Worm (Caenorhabditis elegans): ENCODE measurements around the gene srh-118.

DNA sequence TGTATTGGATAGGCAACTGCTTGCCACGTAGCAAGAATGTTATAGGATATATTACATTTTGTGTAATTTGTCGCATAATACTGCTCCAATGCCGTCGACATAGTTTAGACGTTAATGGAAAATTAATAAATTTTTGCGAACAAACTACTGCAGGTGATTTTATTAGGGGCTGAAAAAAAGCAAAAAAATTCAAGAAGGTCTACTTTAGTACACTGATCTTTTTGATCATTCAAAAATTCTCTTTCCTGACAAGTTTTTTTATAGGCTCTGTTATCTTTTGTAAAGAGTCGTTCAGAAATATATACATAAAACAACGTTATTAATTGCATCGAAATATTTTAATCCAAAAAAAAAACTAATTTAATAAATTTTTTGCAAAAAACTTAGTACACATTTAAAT, 10.9 kb downstream of the srh-118 start, which contains the start of gene srh-111:
- TF ChIP-seq blmp-1 (tag; optimal IDR thresholded peaks at IDR 0.05), result no peak
- no peak for TF ChIP-seq zip-8 (tag; optimal IDR thresholded peaks at IDR 0.05)
- TF ChIP-seq nhr-76 (tag; optimal IDR thresholded peaks at IDR 0.05), result no peak
- no peak for TF ChIP-seq nhr-12 (tag; optimal IDR thresholded peaks at IDR 0.05)
- TF ChIP-seq snpc-4 (tag; optimal IDR thresholded peaks at IDR 0.05), result no peak
- TF ChIP-seq unc-62 (GFP tag; optimal IDR thresholded peaks at IDR 0.05), result no peak
- TF ChIP-seq lsy-2 (tag; optimal IDR thresholded peaks at IDR 0.05), result no peak
- no peak for TF ChIP-seq mep-1 (tag; optimal IDR thresholded peaks at IDR 0.05)
- no peak for TF ChIP-seq lin-13 (tag; optimal IDR thresholded peaks at IDR 0.05)
- no peak for TF ChIP-seq elt-3 (tag; optimal IDR thresholded peaks at IDR 0.05)

Data from whole organism, mixed stage, embryonic.